Worm (Caenorhabditis elegans) whole organism, early embryonic: ENCODE results near the gene dpff-1.

ENCODE experiments used
- B0310.2 ChIP-seq: sonication (generic microtip); optimal IDR thresholded peaks from 2 replicates; lab custom pipeline; 2016; ENCODE audit warnings: mild to moderate bottlenecking, missing genetic modification characterization, missing compliant biosample characterization
- F13C5.2 ChIP-seq: sonication (generic microtip); optimal IDR thresholded peaks from 2 replicates; lab custom pipeline; 2017; ENCODE audit warnings: mild to moderate bottlenecking, missing genetic modification characterization, inconsistent platforms, missing compliant biosample characterization
- aly-1 ChIP-seq: sonication (generic microtip); optimal IDR thresholded peaks from 2 replicates; lab custom pipeline; 2016; ENCODE audit warnings: missing genetic modification characterization, missing compliant biosample characterization
- ama-1 ChIP-seq: fragments of 150-350 bp; optimal IDR thresholded peaks from 2 replicates; lab custom pipeline; 2014
- ceh-13 ChIP-seq: fragments of 200-800 bp; sonication (Bioruptor generic); optimal IDR thresholded peaks from 2 replicates; lab custom pipeline; 2018; ENCODE audit warnings: mild to moderate bottlenecking, missing genetic modification characterization, missing compliant biosample characterization
- ceh-36 ChIP-seq: sonication (generic microtip); optimal IDR thresholded peaks from 2 replicates; lab custom pipeline; 2016; ENCODE audit warnings: missing genetic modification characterization, inconsistent platforms, missing compliant biosample characterization
- ets-7 ChIP-seq: sonication (generic microtip); optimal IDR thresholded peaks from 2 replicates; lab custom pipeline; 2016; ENCODE audit warnings: missing genotype, missing genetic modification characterization, missing compliant biosample characterization
- flt-1 ChIP-seq: fragments of 200-800 bp; sonication (Bioruptor generic); IDR thresholded peaks from 2 replicates; pipeline ENCODE4 v1.3.6; 2022; ENCODE audit warnings: missing genetic modification characterization, missing compliant biosample characterization
- hmbx-1 ChIP-seq: sonication (generic microtip); optimal IDR thresholded peaks from 2 replicates; lab custom pipeline; 2016; ENCODE audit warnings: mild to moderate bottlenecking, missing genetic modification characterization, missing compliant biosample characterization
- hmg-4 ChIP-seq: fragments of 200-800 bp; sonication (Bioruptor generic); optimal IDR thresholded peaks from 2 replicates; lab custom pipeline; 2018; ENCODE audit warnings: mild to moderate bottlenecking, missing genetic modification characterization, missing compliant biosample characterization
- hnd-1 ChIP-seq: sonication (generic microtip); optimal IDR thresholded peaks from 2 replicates; lab custom pipeline; 2016; ENCODE audit warnings: missing genetic modification characterization, missing compliant biosample characterization
- pes-1 ChIP-seq: fragments of 200-800 bp; sonication (Bioruptor generic); IDR thresholded peaks from 2 replicates; pipeline ENCODE4 v1.3.6; 2022; ENCODE audit warnings: missing genetic modification reagents, missing genetic modification characterization, missing compliant biosample characterization
- scrt-1 ChIP-seq: fragments of 200-800 bp; sonication (Bioruptor generic); IDR thresholded peaks from 2 replicates; pipeline ENCODE4 v1.3.6; 2022; ENCODE audit warnings: missing genetic modification characterization, missing compliant biosample characterization
- sea-1 ChIP-seq: fragments of 200-800 bp; sonication (Bioruptor generic); conservative IDR thresholded peaks from 2 replicates; pipeline ENCODE4 v1.3.6; 2022; ENCODE audit warnings: missing genetic modification characterization, missing compliant biosample characterization
- tbx-11 ChIP-seq: fragments of 200-800 bp; sonication (Bioruptor generic); IDR thresholded peaks from 2 replicates; pipeline ENCODE4 v1.3.6; 2022; ENCODE audit warnings: missing genetic modification characterization, missing compliant biosample characterization
- tbx-37 ChIP-seq: fragments of 200-800 bp; sonication (Bioruptor generic); conservative IDR thresholded peaks from 2 replicates; pipeline ENCODE4 v1.3.6; 2022; ENCODE audit warnings: missing genetic modification reagents, missing genetic modification characterization, missing compliant biosample characterization
- tra-4 ChIP-seq: sonication (generic microtip); optimal IDR thresholded peaks from 2 replicates; lab custom pipeline; 2017; ENCODE audit warnings: missing genetic modification characterization, missing compliant biosample characterization

The dpff-1 gene

ce11 chrIII:5931433-5931994 lies 25.4 kb upstream of the dpff-1 start, which contains the start of gene EGAP1.5:
EGAP1.5 (plus strand) TSS chrIII:5931721.
- TF ChIP-seq pes-1 (GFP tag; lab: Robert Waterston, UW) = no peak
- TF ChIP-seq aly-1 = no peak
- no peak for TF ChIP-seq scrt-1
- no peak for TF ChIP-seq F13C5.2 (tag; lab: Kevin White, UChicago)
- no peak for TF ChIP-seq tbx-37 (GFP tag; lab: Robert Waterston, UW)
- no peak for TF ChIP-seq sea-1 (GFP tag; lab: Robert Waterston, UW)

DNA sequence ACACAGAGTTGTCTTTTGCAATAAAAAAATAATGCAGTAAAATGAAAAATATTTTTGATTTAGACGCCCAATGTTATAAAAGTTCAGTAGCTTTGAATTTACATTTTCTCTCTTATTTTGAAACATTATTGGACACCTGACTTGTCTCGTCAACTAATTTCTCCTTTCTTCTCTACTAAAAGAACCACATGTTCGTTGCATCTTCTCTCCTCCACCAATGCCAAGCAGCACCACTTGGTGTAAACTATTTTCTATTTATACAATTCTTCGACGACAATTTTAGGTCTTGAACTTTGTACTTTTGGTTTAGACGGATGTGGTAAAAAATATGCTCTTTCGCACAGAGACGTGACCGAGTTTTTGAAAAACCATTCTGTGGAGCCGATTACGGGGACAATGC lies 24.5 kb upstream of the dpff-1 start:
- TF ChIP-seq F13C5.2 (tag; lab: Kevin White, UChicago) = no peak
- no peak for TF ChIP-seq ceh-13 (GFP tag; lab: Kevin White, UChicago)
- no peak for TF ChIP-seq ets-7
- no peak for TF ChIP-seq tbx-37 (GFP tag; lab: Robert Waterston, UW)
- no peak for TF ChIP-seq B0310.2 (tag; lab: Kevin White, UChicago)
- no peak for TF ChIP-seq ceh-36 (tag; lab: Kevin White, UChicago)
- no peak for TF ChIP-seq pes-1 (GFP tag; lab: Robert Waterston, UW)
- no peak for TF ChIP-seq hmg-4
- TF ChIP-seq flt-1 (GFP tag; lab: Robert Waterston, UW) = no peak
- TF ChIP-seq hmbx-1 (tag; lab: Kevin White, UChicago) = no peak
- TF ChIP-seq tbx-11 (GFP tag; lab: Robert Waterston, UW) = no peak
- TF ChIP-seq tra-4 = no peak
- no peak for TF ChIP-seq scrt-1
- no peak for TF ChIP-seq ama-1 (lab: Kevin White, UChicago)
- TF ChIP-seq hnd-1 = no peak

DNA sequence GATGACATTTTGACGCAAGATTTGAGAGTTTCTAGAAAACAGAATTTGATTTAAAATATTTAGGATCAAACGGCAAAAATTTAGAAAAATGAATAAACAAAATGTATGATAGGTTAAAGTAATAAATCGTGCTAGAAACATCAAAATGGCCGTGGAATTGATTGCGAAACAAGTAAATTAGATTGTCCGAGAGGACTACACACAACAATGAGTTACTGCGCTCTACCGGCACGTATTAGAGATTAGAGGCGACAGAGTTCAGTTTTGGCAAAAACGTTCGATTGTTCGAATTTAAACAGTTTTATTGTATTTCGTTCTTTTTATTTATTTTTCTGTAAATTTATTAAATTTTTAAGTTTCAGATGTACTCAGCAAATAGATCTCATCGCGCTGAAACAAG lies 19.6 kb upstream of the dpff-1 start, which contains the start of the genes dnc-2 and bcl-7:
dnc-2 (minus strand) TSS at position 33 of the 400 bp plus-strand sequence.
bcl-7 (plus strand) TSS at position 363 of the 400 bp plus-strand sequence.
- TF ChIP-seq ets-7 (no peak), ceh-13 (GFP tag; lab: Kevin White, UChicago) (no peak), hnd-1 (no peak), scrt-1 (no peak), ama-1 (lab: Kevin White, UChicago) (no peak), hmbx-1 (tag; lab: Kevin White, UChicago) (no peak), pes-1 (GFP tag; lab: Robert Waterston, UW) (no peak), F13C5.2 (tag; lab: Kevin White, UChicago) (no peak), tra-4 (no peak), flt-1 (GFP tag; lab: Robert Waterston, UW) (no peak), B0310.2 (tag; lab: Kevin White, UChicago) (no peak), aly-1 (no peak)

- TF ChIP-seq tra-4 (no peak), pes-1 (GFP tag; lab: Robert Waterston, UW) (no peak), hmbx-1 (tag; lab: Kevin White, UChicago) (no peak), B0310.2 (tag; lab: Kevin White, UChicago) (no peak), ceh-36 (tag; lab: Kevin White, UChicago) (no peak), ets-7 (no peak), hnd-1 (no peak), tbx-37 (GFP tag; lab: Robert Waterston, UW) (no peak), tbx-11 (GFP tag; lab: Robert Waterston, UW) (no peak), F13C5.2 (tag; lab: Kevin White, UChicago) (no peak), ceh-13 (GFP tag; lab: Kevin White, UChicago) (no peak), scrt-1 (no peak), flt-1 (GFP tag; lab: Robert Waterston, UW) (no peak), sea-1 (GFP tag; lab: Robert Waterston, UW) (no peak)
Observed at ce11 chrIII:5922236-5922635, 16.1 kb upstream of the dpff-1 start.

DNA sequence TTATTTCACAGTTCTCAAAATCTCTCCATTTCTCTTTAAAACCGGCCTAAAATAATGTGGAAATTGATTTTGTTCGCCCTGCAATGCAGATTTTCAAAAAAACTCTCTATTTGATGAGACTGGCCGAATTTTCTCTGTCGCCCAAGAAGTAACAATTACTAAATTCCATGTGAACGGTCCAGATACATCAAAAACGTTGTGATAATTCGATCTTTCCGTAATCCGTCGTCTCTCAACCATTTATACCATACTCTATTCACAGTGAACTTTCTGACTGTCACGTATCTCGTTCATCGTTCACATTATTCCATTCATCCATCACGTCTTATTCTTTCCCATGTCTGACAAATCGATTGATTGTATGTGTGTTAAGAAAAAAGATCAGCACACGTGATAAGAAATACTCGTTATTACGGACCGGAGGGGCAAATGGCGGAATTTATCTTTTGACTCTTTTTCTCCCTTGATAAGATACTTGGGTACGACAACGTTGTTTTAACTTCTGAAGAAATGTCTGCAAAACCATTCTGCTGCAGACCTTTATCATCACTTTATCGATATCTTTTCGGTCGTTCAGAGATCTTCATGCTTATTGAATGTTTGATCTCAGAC lies 15.0 kb upstream of the dpff-1 start:
- no peak for TF ChIP-seq ceh-36 (tag; lab: Kevin White, UChicago)
- no peak for TF ChIP-seq F13C5.2 (tag; lab: Kevin White, UChicago)
- no peak for TF ChIP-seq hmg-4
- TF ChIP-seq tbx-11 (GFP tag; lab: Robert Waterston, UW) = no peak
- TF ChIP-seq ama-1 (lab: Kevin White, UChicago) = no peak
- no peak for TF ChIP-seq tbx-37 (GFP tag; lab: Robert Waterston, UW)
- no peak for TF ChIP-seq ets-7
- TF ChIP-seq scrt-1 = no peak
- TF ChIP-seq B0310.2 (tag; lab: Kevin White, UChicago) = no peak
- TF ChIP-seq aly-1 = no peak
- TF ChIP-seq tra-4 = no peak
- no peak for TF ChIP-seq flt-1 (GFP tag; lab: Robert Waterston, UW)
- TF ChIP-seq hnd-1 = no peak
- TF ChIP-seq sea-1 (GFP tag; lab: Robert Waterston, UW) = no peak
- no peak for TF ChIP-seq ceh-13 (GFP tag; lab: Kevin White, UChicago)
- no peak for TF ChIP-seq pes-1 (GFP tag; lab: Robert Waterston, UW)
- TF ChIP-seq hmbx-1 (tag; lab: Kevin White, UChicago) = no peak

DNA sequence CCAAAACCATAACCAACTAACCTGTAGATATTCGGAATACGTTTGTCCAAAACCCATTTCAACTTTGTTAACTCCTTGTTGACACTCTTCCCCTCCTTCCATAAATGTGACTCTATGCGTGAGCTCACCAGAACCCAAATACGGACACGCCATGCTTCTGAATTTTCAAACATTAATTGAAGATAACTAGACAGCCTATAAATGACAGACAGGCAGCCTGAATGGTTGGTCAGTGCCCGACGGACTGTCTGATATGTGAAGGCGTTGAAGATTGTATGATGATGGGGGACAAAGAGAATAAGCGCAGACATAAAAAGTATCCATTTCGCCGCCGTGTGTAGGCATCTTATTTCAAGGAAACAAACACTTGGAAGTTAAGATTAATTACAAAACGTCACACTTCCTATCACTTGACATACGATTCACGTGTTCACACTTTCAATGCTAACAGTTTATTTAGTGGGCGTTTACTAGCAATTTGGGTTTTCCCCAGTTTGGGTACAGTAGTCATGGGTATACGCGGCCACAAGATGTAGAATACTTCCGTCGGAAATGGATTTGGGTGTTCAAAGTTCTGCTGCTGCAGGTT lies 13.7 kb upstream of the dpff-1 start, which contains the start of the genes tdo-2 and C28H8.2:
tdo-2 (minus strand) TSS at position 157 of the 589 bp plus-strand sequence.
C28H8.2 (plus strand) TSS at position 524 of the 589 bp plus-strand sequence.
- TF ChIP-seq ama-1 (lab: Kevin White, UChicago) = no peak
- no peak for TF ChIP-seq B0310.2 (tag; lab: Kevin White, UChicago)
- TF ChIP-seq hmg-4 = no peak
- no peak for TF ChIP-seq sea-1 (GFP tag; lab: Robert Waterston, UW)
- TF ChIP-seq hmbx-1 (tag; lab: Kevin White, UChicago) = no peak
- TF ChIP-seq F13C5.2 (tag; lab: Kevin White, UChicago) = no peak
- no peak for TF ChIP-seq scrt-1
- TF ChIP-seq ets-7 = no peak
